Worm (Caenorhabditis elegans): Measurements from ENCODE around the gene asp-18.

Gene asp-18

ce11 chrV:18708015-18708414, 23.5 kb downstream of the asp-18 start:
- TF ChIP-seq unc-62 (GFP tag; optimal IDR thresholded peaks at IDR 0.05) = no peak

ce11 chrV:18706063-18706620, 25.3 kb downstream of the asp-18 start, which contains the start of gene Y17D7C.1:
TSS of gene Y17D7C.1 (plus strand) at chrV:18706570.
- no peak for TF ChIP-seq unc-62 (GFP tag; optimal IDR thresholded peaks at IDR 0.05)

ce11 chrV:18705319-18706062, 26.0 kb downstream of the asp-18 start:
- no peak for TF ChIP-seq unc-62 (GFP tag; optimal IDR thresholded peaks at IDR 0.05)

- no peak for TF ChIP-seq unc-62 (GFP tag; optimal IDR thresholded peaks at IDR 0.05)
Measured at ce11 chrV:18701306-18701705, 30.2 kb downstream of the asp-18 start, which contains the start of gene Y69H2.9. TSS of gene Y69H2.9 (plus strand) at chrV:18701538.

ce11 chrV:18699326-18699725, 32.2 kb downstream of the asp-18 start, which contains the start of gene nhr-241:
TSS of gene nhr-241 (plus strand) at chrV:18699451.
- TF ChIP-seq unc-62 (GFP tag; optimal IDR thresholded peaks at IDR 0.05) = no peak

- no peak for TF ChIP-seq unc-62 (GFP tag; optimal IDR thresholded peaks at IDR 0.05)
Measured at ce11 chrV:18695469-18695868, 36.0 kb downstream of the asp-18 start.

ce11 chrV:18689681-18690080, 41.8 kb downstream of the asp-18 start, which contains the start of the genes ubc-19 and Y69H2.7:
TSS of gene ubc-19 (minus strand) at chrV:18689762.
TSS of gene Y69H2.7 (plus strand) at chrV:18689989.
- TF ChIP-seq unc-62 (GFP tag; optimal IDR thresholded peaks at IDR 0.05) = no peak

ce11 chrV:18687361-18687760, 44.1 kb downstream of the asp-18 start:
- no peak for TF ChIP-seq unc-62 (GFP tag; optimal IDR thresholded peaks at IDR 0.05)

ce11 chrV:18684455-18684987, 47.0 kb downstream of the asp-18 start, which contains the start of gene Y69H2.17:
TSS of gene Y69H2.17 (plus strand) at chrV:18684937.
- TF ChIP-seq unc-62 (GFP tag; optimal IDR thresholded peaks at IDR 0.05) = no peak
